Fruit fly (Drosophila melanogaster): ENCODE data around the gene CG6184.

CG6184 gene

dm6 chr3R:19627792-19628522, 29.7 kb downstream of the CG6184 start (continued):
- TF ChIP-seq cato (GFP tag; optimal IDR thresholded peaks at IDR 0.05; ENCODE audit: borderline replicate concordance) (no peak), CG8924 (tag; optimal IDR thresholded peaks at IDR 0.05) (peak; percentile 71), corto (GFP tag; optimal IDR thresholded peaks at IDR 0.05) (no peak), HLH3B (GFP tag; IDR thresholded peaks at IDR 0.05) (no peak), sens (GFP tag) (peak; percentile 72), CG14441 (GFP tag; IDR thresholded peaks at IDR 0.05) (no peak), nom (GFP tag; optimal IDR thresholded peaks at IDR 0.05) (no peak), Rx (GFP tag; IDR thresholded peaks at IDR 0.05) (no peak), CG11456 (GFP tag; IDR thresholded peaks at IDR 0.05) (0 out of 3 replicates have a peak, but pooled peaks have one; percentile 39), ara (GFP tag; IDR thresholded peaks at IDR 0.05) (no peak), CG10366 (GFP tag; IDR thresholded peaks at IDR 0.05) (no peak), peb (GFP tag; IDR thresholded peaks at IDR 0.05) (no peak), croc (GFP tag; conservative IDR thresholded peaks at IDR 0.05) (no peak), esg (GFP tag; conservative IDR thresholded peaks at IDR 0.05) (0 out of 2 replicates have a peak, but pooled peaks have one; percentile 14), Camta (GFP tag; optimal IDR thresholded peaks at IDR 0.05) (no peak), TFAM (GFP tag; optimal IDR thresholded peaks at IDR 0.05) (peak; percentile 3), CG9609 (GFP tag; optimal IDR thresholded peaks at IDR 0.05) (no peak), ci (GFP tag; IDR thresholded peaks at IDR 0.05) (no peak), Hmr (GFP tag; optimal IDR thresholded peaks at IDR 0.05) (peak; percentile 18), CG3838 (GFP tag; optimal IDR thresholded peaks at IDR 0.05) (no peak), ken (GFP tag; IDR thresholded peaks at IDR 0.05) (no peak), p53 (GFP tag; optimal IDR thresholded peaks at IDR 0.05) (no peak), CG8944 (GFP tag; optimal IDR thresholded peaks at IDR 0.05) (no peak), Fer2 (tag; optimal IDR thresholded peaks at IDR 0.05) (no peak), gfzf (GFP tag; optimal IDR thresholded peaks at IDR 0.05) (no peak), Xbp1 (GFP tag; optimal IDR thresholded peaks at IDR 0.05) (no peak), Stat92E (GFP tag; optimal IDR thresholded peaks at IDR 0.05) (peak in 1 of 3 experiments; percentile 43), CG1602 (GFP tag; optimal IDR thresholded peaks at IDR 0.05) (no peak), en (GFP tag; optimal IDR thresholded peaks at IDR 0.05) (no peak), Doc2 (GFP tag; IDR thresholded peaks at IDR 0.05) (no peak), CG10654 (GFP tag; optimal IDR thresholded peaks at IDR 0.05) (peak; percentile 52), Fer1 (GFP tag; optimal IDR thresholded peaks at IDR 0.05) (peak; percentile 61), trem (tag; optimal IDR thresholded peaks at IDR 0.05) (peak; percentile 27), Nf-YB (GFP tag; optimal IDR thresholded peaks at IDR 0.05) (no peak), crc (GFP tag; optimal IDR thresholded peaks at IDR 0.05) (no peak), Hsf (GFP tag; optimal IDR thresholded peaks at IDR 0.05) (no peak), gt (GFP tag; IDR thresholded peaks at IDR 0.05) (no peak), lilli (GFP tag; optimal IDR thresholded peaks at IDR 0.05) (no peak), CG34224 (GFP tag; IDR thresholded peaks at IDR 0.05; ENCODE audit: partially characterized antibody) (no peak), CG32767 (GFP tag; IDR thresholded peaks at IDR 0.05) (no peak), chn (GFP tag; optimal IDR thresholded peaks at IDR 0.05) (no peak), tx (GFP tag; optimal IDR thresholded peaks at IDR 0.05) (no peak), Aef1 (GFP tag; IDR thresholded peaks at IDR 0.05) (no peak), slp2 (GFP tag; optimal IDR thresholded peaks at IDR 0.05) (no peak), E2f1 (GFP tag; IDR thresholded peaks at IDR 0.05) (no peak), HLHmδ (GFP tag; optimal IDR thresholded peaks at IDR 0.05) (no peak), CG8281 (tag; optimal IDR thresholded peaks at IDR 0.05) (no peak), B-H2 (GFP tag; optimal IDR thresholded peaks at IDR 0.05) (no peak), jing (GFP tag; optimal IDR thresholded peaks at IDR 0.05) (no peak), zen (tag; optimal IDR thresholded peaks at IDR 0.05) (no peak), Poxn (GFP tag; IDR thresholded peaks at IDR 0.05) (no peak)
